6 worm cellular contexts compared by ENCODE assay signal in the genomic region with DNA sequence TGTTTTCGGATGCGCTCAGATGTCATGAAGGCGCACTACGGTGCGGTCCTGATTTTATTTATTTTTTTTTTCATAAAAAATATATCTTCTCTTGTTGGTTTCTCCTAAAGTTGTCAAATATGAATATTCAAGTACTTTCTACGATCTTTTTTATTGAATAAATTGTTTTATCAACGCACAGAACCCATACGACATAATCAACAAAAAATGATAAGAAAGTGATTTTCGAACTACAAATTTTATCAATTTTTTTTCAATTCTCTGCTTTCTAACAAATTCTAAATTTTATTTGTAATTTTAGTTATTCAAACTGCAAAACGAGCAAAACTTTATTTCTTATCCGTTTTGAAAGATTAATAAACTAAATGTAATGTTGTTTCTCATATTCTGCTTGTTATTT.
TF ChIP-seq lines count a peak whose summit lies in the region.

No protein-coding gene starts in this region.

TF ChIP-seq in whole organism, L1 larva, 84 proteins besides CTCF, POLR2A, EP300 and RAD21:
- TF ChIP-seq rnt-1 (tag; optimal IDR thresholded peaks at IDR 0.05; lab: Kevin White, UChicago) (no peak), tlp-1 (tag; optimal IDR thresholded peaks at IDR 0.05; lab: Kevin White, UChicago) (peak; percentile 29), elt-2 (tag; optimal IDR thresholded peaks at IDR 0.05; lab: Kevin White, UChicago) (peak; percentile 44)

TF ChIP-seq in whole organism, L2 larva, 48 proteins besides CTCF, POLR2A, EP300 and RAD21:
- TF ChIP-seq sem-4 (tag; optimal IDR thresholded peaks at IDR 0.05; lab: Kevin White, UChicago) (no peak), mbf-1 (tag; optimal IDR thresholded peaks at IDR 0.05; lab: Kevin White, UChicago) (no peak), crh-2 (tag; optimal IDR thresholded peaks at IDR 0.05; lab: Kevin White, UChicago) (no peak), mab-5 (tag; optimal IDR thresholded peaks at IDR 0.05; lab: Kevin White, UChicago) (no peak), fos-1 (tag; optimal IDR thresholded peaks at IDR 0.05; lab: Kevin White, UChicago) (peak; percentile 50)

TF ChIP-seq in whole organism, L3 larva, 47 proteins besides CTCF, POLR2A, EP300 and RAD21:
- TF ChIP-seq eor-1 (tag; optimal IDR thresholded peaks at IDR 0.05; lab: Kevin White, UChicago) (no peak), nhr-76 (tag; optimal IDR thresholded peaks at IDR 0.05; lab: Kevin White, UChicago) (no peak), pha-4 (tag; optimal IDR thresholded peaks at IDR 0.05; lab: Kevin White, UChicago) (no peak), nhr-12 (tag; optimal IDR thresholded peaks at IDR 0.05; lab: Kevin White, UChicago) (no peak), elt-2 (tag; optimal IDR thresholded peaks at IDR 0.05; lab: Kevin White, UChicago) (peak; percentile 70), R02D3.7 (tag; optimal IDR thresholded peaks at IDR 0.05; lab: Kevin White, UChicago) (no peak), elt-1 (tag; optimal IDR thresholded peaks at IDR 0.05; lab: Kevin White, UChicago) (no peak), egl-5 (tag; optimal IDR thresholded peaks at IDR 0.05; lab: Kevin White, UChicago) (no peak), zag-1 (tag; optimal IDR thresholded peaks at IDR 0.05; lab: Kevin White, UChicago) (no peak), nhr-23 (tag; optimal IDR thresholded peaks at IDR 0.05; lab: Kevin White, UChicago) (no peak), ztf-4 (tag; optimal IDR thresholded peaks at IDR 0.05; lab: Kevin White, UChicago) (no peak), nfya-1 (tag; optimal IDR thresholded peaks at IDR 0.05; lab: Kevin White, UChicago; ENCODE audit: insufficient read depth) (no peak), pqm-1 (tag; optimal IDR thresholded peaks at IDR 0.05; lab: Kevin White, UChicago) (peak; percentile 32), fkh-10 (GFP tag; optimal IDR thresholded peaks at IDR 0.05; lab: Kevin White, UChicago) (no peak), nhr-43 (tag; optimal IDR thresholded peaks at IDR 0.05; lab: Kevin White, UChicago; ENCODE audit: poor library complexity, severe bottlenecking) (no peak), ceh-28 (tag; optimal IDR thresholded peaks at IDR 0.05; lab: Kevin White, UChicago) (no peak), elt-3 (tag; optimal IDR thresholded peaks at IDR 0.05; lab: Kevin White, UChicago) (no peak)

TF ChIP-seq in whole organism, L4 larva, 104 proteins besides CTCF, POLR2A, EP300 and RAD21:
- TF ChIP-seq daf-16 (GFP tag; optimal IDR thresholded peaks at IDR 0.05; lab: Kevin White, UChicago) (no peak), daf-16 (tag; optimal IDR thresholded peaks at IDR 0.05; lab: Kevin White, UChicago) (peak; percentile 67), nhr-28 (tag; optimal IDR thresholded peaks at IDR 0.05; lab: Kevin White, UChicago) (peak; percentile 37), pqm-1 (tag; optimal IDR thresholded peaks at IDR 0.05; lab: Kevin White, UChicago) (peak; percentile 82), sdz-12 (GFP tag; optimal IDR thresholded peaks at IDR 0.05; lab: Kevin White, UChicago) (no peak)

TF ChIP-seq in whole organism, late embryonic, 69 proteins besides CTCF, POLR2A, EP300 and RAD21:
- TF ChIP-seq pha-2 (tag; optimal IDR thresholded peaks at IDR 0.05; lab: Kevin White, UChicago), result no peak
- TF ChIP-seq fkh-10 (GFP tag; optimal IDR thresholded peaks at IDR 0.05; lab: Kevin White, UChicago), result no peak
- no peak for TF ChIP-seq Y22D7AL.16 (tag; optimal IDR thresholded peaks at IDR 0.05; lab: Kevin White, UChicago)
- peak; percentile 35 for TF ChIP-seq elt-2 (tag; optimal IDR thresholded peaks at IDR 0.05; lab: Kevin White, UChicago)

TF ChIP-seq in whole organism, young adult, 124 proteins besides CTCF, POLR2A, EP300 and RAD21:
- TF ChIP-seq nhr-80 (tag; optimal IDR thresholded peaks at IDR 0.05; lab: Kevin White, UChicago), result peak; percentile 10
- TF ChIP-seq cebp-2 (GFP tag; IDR thresholded peaks at IDR 0.05; lab: Robert Waterston, UW), result no peak
